Worm (Caenorhabditis elegans): Measurements from ENCODE around the gene nspa-9.

DNA sequence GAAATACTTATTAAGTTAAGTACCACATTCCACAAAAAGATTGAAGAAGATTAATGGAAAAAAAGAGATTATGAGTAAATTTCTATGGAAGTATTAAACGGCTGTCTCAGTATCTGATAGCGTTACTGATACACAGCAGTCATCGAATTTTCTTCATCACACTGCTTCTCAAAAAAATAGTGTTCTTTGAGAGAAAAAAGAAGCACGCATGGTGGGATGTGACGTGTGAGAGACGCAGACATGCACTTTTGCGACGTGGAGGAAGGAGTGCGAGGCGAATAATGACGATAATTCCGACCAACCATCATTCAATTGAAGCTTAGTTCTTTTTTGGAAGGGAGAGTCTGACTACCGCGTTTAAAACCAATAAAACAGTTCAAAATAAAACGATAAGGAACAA lies 28.6 kb upstream of the nspa-9 start, which contains the start of gene C44C10.11:
- TF ChIP-seq hnd-1 (tag; optimal IDR thresholded peaks at IDR 0.05), result no peak
- no peak for TF ChIP-seq tbx-11 (GFP tag; IDR thresholded peaks at IDR 0.05)
- TF ChIP-seq scrt-1 (GFP tag; IDR thresholded peaks at IDR 0.05), result no peak
- TF ChIP-seq ceh-13 (GFP tag; optimal IDR thresholded peaks at IDR 0.05), result no peak
- no peak for TF ChIP-seq ama-1 (optimal IDR thresholded peaks at IDR 0.05)

Measured in whole organism, early embryonic.